Fruit fly (Drosophila melanogaster): Measurements from ENCODE around the gene mri.

Gene mri

DNA sequence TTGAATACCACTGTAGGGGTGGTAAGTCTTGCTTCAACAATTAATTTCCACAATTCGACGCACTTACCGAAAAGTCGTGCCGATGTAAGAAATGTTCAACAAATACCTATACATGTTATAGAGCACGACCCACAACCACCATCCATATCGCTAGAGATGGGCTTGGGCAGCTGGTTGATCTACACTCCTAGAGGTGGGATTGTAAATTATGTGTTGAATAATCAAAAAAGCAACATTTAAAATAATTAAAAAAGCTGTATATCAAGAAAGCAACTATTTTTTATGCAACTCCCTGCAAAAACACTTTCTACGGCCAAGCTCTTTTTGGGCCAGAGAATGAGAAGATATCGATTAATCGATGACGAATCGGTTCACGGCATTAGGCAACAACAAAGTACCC is 15.7 kb upstream of the mri start, which contains the start of the genes CG34140, Mkp and Mtch (continued):
- TF ChIP-seq Ets97D (GFP tag; optimal IDR thresholded peaks at IDR 0.05) = peak; percentile 86
- TF ChIP-seq CG8944 (GFP tag; optimal IDR thresholded peaks at IDR 0.05) = peak; percentile 89
- TF ChIP-seq CG7839 (tag; optimal IDR thresholded peaks at IDR 0.05) = no peak
- peak; percentile 78 for TF ChIP-seq zen (tag; optimal IDR thresholded peaks at IDR 0.05)
- peak; percentile 86 for TF ChIP-seq CG12942 (GFP tag; optimal IDR thresholded peaks at IDR 0.05)
- peak; percentile 46; the same call in 1 of the 2 replicates for TF ChIP-seq CG16779 (GFP tag; IDR thresholded peaks at IDR 0.05)
- TF ChIP-seq CG17568 (GFP tag; optimal IDR thresholded peaks at IDR 0.05) = no peak
- TF ChIP-seq corto (GFP tag; optimal IDR thresholded peaks at IDR 0.05) = peak; percentile 79
- peak; percentile 77 for TF ChIP-seq CG12299 (tag; optimal IDR thresholded peaks at IDR 0.05)
- TF ChIP-seq Xbp1 (GFP tag; optimal IDR thresholded peaks at IDR 0.05) = peak; percentile 94
- TF ChIP-seq rib (GFP tag; IDR thresholded peaks at IDR 0.05) = peak; percentile 76
- peak; percentile 65 for TF ChIP-seq CG11085 (GFP tag; IDR thresholded peaks at IDR 0.05)
- TF ChIP-seq CG1602 (GFP tag; optimal IDR thresholded peaks at IDR 0.05) = peak; percentile 86
- peak; percentile 83 for TF ChIP-seq Gug (GFP tag; IDR thresholded peaks at IDR 0.05)
- peak; percentile 46; the same call in 1 of the 2 replicates for TF ChIP-seq dan (GFP tag; IDR thresholded peaks at IDR 0.05)
- TF ChIP-seq da (GFP tag; optimal IDR thresholded peaks at IDR 0.05) = peak; percentile 44
- peak; percentile 90 to 99 for TF ChIP-seq Pdp1 (GFP tag; optimal IDR thresholded peaks at IDR 0.05)
- TF ChIP-seq mam (GFP tag; optimal IDR thresholded peaks at IDR 0.05) = peak; percentile 93
- TF ChIP-seq stc (GFP tag; IDR thresholded peaks at IDR 0.05) = peak; percentile 74; the same call in 1 of the 2 replicates
- TF ChIP-seq CoRest (tag; optimal IDR thresholded peaks at IDR 0.05) = no peak
- TF ChIP-seq sim (GFP tag; IDR thresholded peaks at IDR 0.05) = no peak
- TF ChIP-seq fu2 (GFP tag; optimal IDR thresholded peaks at IDR 0.05) = peak; percentile 88
- peak; percentile 63 for TF ChIP-seq CG3838 (GFP tag; optimal IDR thresholded peaks at IDR 0.05)
- peak; percentile 96 for TF ChIP-seq Sin3A (optimal IDR thresholded peaks at IDR 0.05)
- TF ChIP-seq twi (tag; optimal IDR thresholded peaks at IDR 0.05) = no peak
- TF ChIP-seq CG7372 (GFP tag; IDR thresholded peaks at IDR 0.05) = peak; percentile 78
- peak; percentile 84 for TF ChIP-seq HmgZ (tag; optimal IDR thresholded peaks at IDR 0.05)
- TF ChIP-seq CG4707 (GFP tag; optimal IDR thresholded peaks at IDR 0.05) = no peak
- 0 out of 2 replicates have a peak, but pooled peaks have one; percentile 21 for TF ChIP-seq sens-2 (GFP tag; IDR thresholded peaks at IDR 0.05)
- TF ChIP-seq chm (GFP tag; IDR thresholded peaks at IDR 0.05) = peak; percentile 64
- TF ChIP-seq CG15514 (GFP tag; optimal IDR thresholded peaks at IDR 0.05) = peak; percentile 84
- TF ChIP-seq hbn (GFP tag; IDR thresholded peaks at IDR 0.05; ENCODE audit: partially characterized antibody) = peak; percentile 94
- TF ChIP-seq CG17361 (GFP tag; IDR thresholded peaks at IDR 0.05) = no peak; the same call in 1 of the 3 replicates
- TF ChIP-seq phol (tag; optimal IDR thresholded peaks at IDR 0.05) = peak; percentile 89
- TF ChIP-seq Ada2b (GFP tag; IDR thresholded peaks at IDR 0.05) = peak; percentile 73
- peak; percentile 76 for TF ChIP-seq danr (GFP tag; IDR thresholded peaks at IDR 0.05)
- TF ChIP-seq CG1792 (GFP tag; optimal IDR thresholded peaks at IDR 0.05) = peak; percentile 85
- peak; percentile 4 for TF ChIP-seq CG10565 (GFP tag; optimal IDR thresholded peaks at IDR 0.05)
- peak; percentile 87 for TF ChIP-seq CG10267 (tag; optimal IDR thresholded peaks at IDR 0.05)
- TF ChIP-seq Med (GFP tag) = peak; percentile 99
- no peak for TF ChIP-seq nau (GFP tag; optimal IDR thresholded peaks at IDR 0.05)
- peak; percentile 32 for TF ChIP-seq Usf (GFP tag; optimal IDR thresholded peaks at IDR 0.05)
- no peak for TF ChIP-seq Dip2 (GFP tag; IDR thresholded peaks at IDR 0.05)
- TF ChIP-seq CG11560 (tag; IDR thresholded peaks at IDR 0.05) = 0 out of 3 replicates have a peak, but pooled peaks have one; percentile 43
- TF ChIP-seq br (optimal IDR thresholded peaks at IDR 0.05) = no peak
- peak; percentile 84 for TF ChIP-seq crc (GFP tag; optimal IDR thresholded peaks at IDR 0.05)
- peak in 1 of 2 experiments; percentile 83 for TF ChIP-seq bsh (GFP tag; optimal IDR thresholded peaks at IDR 0.05)
- TF ChIP-seq trh (GFP tag; optimal IDR thresholded peaks at IDR 0.05) = peak; percentile 74
- TF ChIP-seq Dek (tag; optimal IDR thresholded peaks at IDR 0.05) = peak; percentile 76
- TF ChIP-seq CG6254 (GFP tag; optimal IDR thresholded peaks at IDR 0.05) = no peak
- TF ChIP-seq Hr3 (GFP tag; optimal IDR thresholded peaks at IDR 0.05) = peak; percentile 85
- TF ChIP-seq Dp (GFP tag; optimal IDR thresholded peaks at IDR 0.05) = peak; percentile 36

All from whole organism, embryonic.